Worm (Caenorhabditis elegans) whole organism, L1 larva: ENCODE data around the gene sul-1.

ENCODE experiments used
- fkh-10 ChIP-seq: sonication (generic microtip); optimal IDR thresholded peaks from 2 replicates; lab custom pipeline; 2017; ENCODE audit warnings: missing biosample characterization, missing genetic modification reagents, missing genetic modification characterization
- nhr-237 ChIP-seq: fragments of 150-350 bp; optimal IDR thresholded peaks from 2 replicates; lab custom pipeline; 2014; ENCODE audit warnings: missing biosample characterization, missing genetic modification characterization

DNA sequence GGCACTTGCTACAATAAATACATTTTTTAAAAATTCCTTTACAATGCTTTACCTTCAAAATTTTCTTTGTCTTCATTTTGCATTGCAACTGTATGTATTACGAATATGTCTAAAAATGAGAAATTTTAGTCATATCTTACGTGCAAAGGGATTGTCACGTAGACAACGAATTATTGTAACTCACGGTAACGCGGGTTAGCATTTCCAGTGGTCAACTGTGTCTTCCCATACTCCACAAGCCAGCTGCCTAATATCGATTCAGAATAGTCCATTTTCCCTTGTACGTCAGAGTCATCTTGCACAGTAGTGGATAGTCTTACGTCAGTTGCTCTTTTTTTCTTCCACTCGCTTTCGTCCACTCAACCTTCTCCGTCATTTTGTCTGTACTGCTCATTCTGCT, 8.1 kb downstream of the sul-1 start, which contains the start of gene fbxb-71:
- TF ChIP-seq nhr-237 (tag; lab: Kevin White, UChicago) (no peak), fkh-10 (GFP tag; lab: Kevin White, UChicago) (no peak)
